Worm (Caenorhabditis elegans) whole organism, young adult: Measurements from ENCODE around the gene R04D3.2.

Experiments
- B0261.1 ChIP-seq: sonication (generic microtip); optimal IDR thresholded peaks from 2 replicates; lab custom pipeline; 2016; ENCODE audit warnings: mild to moderate bottlenecking, missing genetic modification characterization, moderate library complexity, missing compliant biosample characterization
- C06A6.2 ChIP-seq: fragments of 200-800 bp; sonication (Bioruptor generic); conservative IDR thresholded peaks from 2 replicates; pipeline ENCODE4 v1.3.6; 2022; ENCODE audit warnings: missing genetic modification characterization, missing compliant biosample characterization
- D2030.7 ChIP-seq: fragments of 200-800 bp; sonication (Bioruptor generic); IDR thresholded peaks from 2 replicates; pipeline ENCODE4 v1.3.6; 2022; ENCODE audit warnings: missing genetic modification reagents, missing genetic modification characterization, missing compliant biosample characterization
- F10E7.11 ChIP-seq: sonication (generic microtip); optimal IDR thresholded peaks from 2 replicates; lab custom pipeline; 2017; ENCODE audit warnings: mild to moderate bottlenecking, missing genetic modification characterization, moderate library complexity, missing compliant biosample characterization
- F22D6.2 ChIP-seq: sonication (generic microtip); optimal IDR thresholded peaks from 2 replicates; lab custom pipeline; 2016; ENCODE audit warnings: mild to moderate bottlenecking, missing genetic modification characterization, missing compliant biosample characterization
- F23B12.7 ChIP-seq: sonication (generic microtip); optimal IDR thresholded peaks from 2 replicates; lab custom pipeline; 2017; ENCODE audit warnings: missing genetic modification characterization, mild to moderate bottlenecking, missing compliant biosample characterization, antibody characterized with exemption, moderate library complexity; ENCODE audit not compliant: insufficient read depth
- F33H1.4 ChIP-seq: fragments of 200-800 bp; sonication (Bioruptor generic); IDR thresholded peaks from 2 replicates; pipeline ENCODE4 v1.3.6; 2022; ENCODE audit warnings: missing genetic modification reagents, missing genetic modification characterization, missing compliant biosample characterization
- F37B4.10 ChIP-seq: fragments of 200-800 bp; sonication (Bioruptor generic); IDR thresholded peaks from 2 replicates; pipeline ENCODE4 v1.3.6; 2022; ENCODE audit warnings: missing genetic modification characterization, missing compliant biosample characterization
- F39B2.1 ChIP-seq: fragments of 200-800 bp; sonication (Bioruptor generic); IDR thresholded peaks from 2 replicates; pipeline ENCODE4 v1.3.6; 2022; ENCODE audit warnings: missing genetic modification reagents, missing genetic modification characterization, missing compliant biosample characterization
- F49E8.2 ChIP-seq: sonication (generic microtip); optimal IDR thresholded peaks from 3 replicates; lab custom pipeline; 2017; ENCODE audit warnings: missing genetic modification characterization, mild to moderate bottlenecking, missing compliant biosample characterization, antibody characterized with exemption, moderate library complexity; ENCODE audit not compliant: insufficient read depth
- F55B11.4 ChIP-seq: sonication (generic microtip); optimal IDR thresholded peaks from 2 replicates; lab custom pipeline; 2016; ENCODE audit warnings: missing compliant biosample characterization, missing genetic modification characterization, borderline replicate concordance; ENCODE audit not compliant: insufficient read depth
- F57C9.4 ChIP-seq: sonication (generic microtip); optimal IDR thresholded peaks from 2 replicates; lab custom pipeline; 2017; ENCODE audit warnings: mild to moderate bottlenecking, missing genetic modification characterization, missing compliant biosample characterization
- K11D2.4 ChIP-seq: fragments of 200-800 bp; sonication (Bioruptor generic); IDR thresholded peaks from 2 replicates; pipeline ENCODE4 v1.3.6; 2022; ENCODE audit warnings: missing genetic modification reagents, missing genetic modification characterization, missing compliant biosample characterization
- K12H6.12 ChIP-seq: fragments of 200-800 bp; sonication (Bioruptor generic); optimal IDR thresholded peaks from 2 replicates; lab custom pipeline; 2018; ENCODE audit warnings: mild to moderate bottlenecking, missing genetic modification characterization, missing compliant biosample characterization
- T26A5.8 ChIP-seq: sonication (generic microtip); optimal IDR thresholded peaks from 2 replicates; lab custom pipeline; 2016; ENCODE audit warnings: missing genetic modification characterization, missing compliant biosample characterization
- Y53F4B.3 ChIP-seq: fragments of 200-800 bp; sonication (Bioruptor generic); IDR thresholded peaks from 2 replicates; pipeline ENCODE4 v1.3.6; 2022; ENCODE audit warnings: missing genetic modification reagents, missing genetic modification characterization, missing compliant biosample characterization
- Y79H2A.3 ChIP-seq: fragments of 200-800 bp; sonication (Bioruptor generic); conservative IDR thresholded peaks from 2 replicates; pipeline ENCODE4 v1.3.6; 2022; ENCODE audit warnings: missing genetic modification reagents, missing genetic modification characterization, missing compliant biosample characterization
- atf-7 ChIP-seq: sonication (generic microtip); optimal IDR thresholded peaks from 2 replicates; lab custom pipeline; 2017; ENCODE audit warnings: mild to moderate bottlenecking, missing genetic modification characterization, missing compliant biosample characterization
- athp-1 ChIP-seq: sonication (generic microtip); optimal IDR thresholded peaks from 2 replicates; lab custom pipeline; 2017; ENCODE audit warnings: mild to moderate bottlenecking, missing genetic modification characterization, missing compliant biosample characterization
- attf-5 ChIP-seq: fragments of 200-800 bp; sonication (Bioruptor generic); optimal IDR thresholded peaks from 2 replicates; lab custom pipeline; 2018; ENCODE audit warnings: mild to moderate bottlenecking, missing genetic modification characterization, missing compliant biosample characterization
- attf-6 ChIP-seq: fragments of 200-800 bp; sonication (Bioruptor generic); IDR thresholded peaks from 2 replicates; pipeline ENCODE4 v1.3.6; 2022; ENCODE audit warnings: missing genetic modification reagents, missing genetic modification characterization, missing compliant biosample characterization
- cebp-1 ChIP-seq, 2 experiments: fragments of 200-800 bp in 1 of 2; sonication (Bioruptor generic) in 1 of 2; sonication (generic microtip) in 1 of 2; IDR thresholded peaks in 1 of 2; optimal IDR thresholded peaks in 1 of 2; 2 replicates each; pipeline versions ENCODE4 v1.3.6 to Lab custom; 2017 to 2022; ENCODE audit warnings: missing compliant biosample characterization in 2 of 2, missing genetic modification characterization in 2 of 2, mild to moderate bottlenecking in 1 of 2, missing genetic modification reagents in 1 of 2, moderate library complexity in 1 of 2
- ceh-58 ChIP-seq: fragments of 200-800 bp; sonication (Bioruptor generic); IDR thresholded peaks from 2 replicates; pipeline ENCODE4 v1.3.6; 2022; ENCODE audit warnings: missing genetic modification characterization, missing compliant biosample characterization
- dox-1 ChIP-seq: fragments of 200-800 bp; sonication (Bioruptor generic); IDR thresholded peaks from 2 replicates; pipeline ENCODE4 v1.3.6; 2022; ENCODE audit warnings: missing genetic modification reagents, missing genetic modification characterization, missing compliant biosample characterization
- dpl-1 ChIP-seq: fragments of 150-350 bp; optimal IDR thresholded peaks from 2 replicates; lab custom pipeline; 2014; ENCODE audit warnings: missing biosample characterization, missing genetic modification reagents, missing genetic modification characterization
- egl-44 ChIP-seq: fragments of 200-800 bp; sonication (Bioruptor generic); IDR thresholded peaks from 2 replicates; pipeline ENCODE4 v1.3.6; 2022; ENCODE audit warnings: missing genetic modification reagents, missing genetic modification characterization, missing compliant biosample characterization
- ets-4 ChIP-seq: fragments of 200-800 bp; sonication (Bioruptor generic); optimal IDR thresholded peaks from 2 replicates; lab custom pipeline; 2018; ENCODE audit warnings: mild to moderate bottlenecking, missing genetic modification characterization, missing compliant biosample characterization
- him-1 ChIP-seq: sonication (generic microtip); optimal IDR thresholded peaks from 2 replicates; lab custom pipeline; 2016; ENCODE audit warnings: missing genotype, missing genetic modification reagents, missing genetic modification characterization, missing compliant biosample characterization
- hlh-12 ChIP-seq: sonication (generic microtip); optimal IDR thresholded peaks from 2 replicates; lab custom pipeline; 2016; ENCODE audit warnings: missing genetic modification characterization, missing compliant biosample characterization
- hmg-1.2 ChIP-seq: fragments of 200-800 bp; sonication (Bioruptor generic); IDR thresholded peaks from 2 replicates; pipeline ENCODE4 v1.3.6; 2022; ENCODE audit warnings: missing genetic modification reagents, missing genetic modification characterization, missing compliant biosample characterization
- hrde-1 ChIP-seq: sonication (generic microtip); optimal IDR thresholded peaks from 2 replicates; lab custom pipeline; 2016; ENCODE audit warnings: missing genetic modification characterization, mild to moderate bottlenecking, missing compliant biosample characterization, moderate library complexity, missing genotype, missing genetic modification reagents, borderline replicate concordance
- lin-26 ChIP-seq: fragments of 200-800 bp; sonication (Bioruptor generic); IDR thresholded peaks from 2 replicates; pipeline ENCODE4 v1.3.6; 2022; ENCODE audit warnings: missing genetic modification reagents, missing genetic modification characterization, missing compliant biosample characterization
- madf-10 ChIP-seq: sonication (generic microtip); optimal IDR thresholded peaks from 2 replicates; lab custom pipeline; 2016; ENCODE audit warnings: mild to moderate bottlenecking, missing genetic modification characterization, missing compliant biosample characterization
- madf-6 ChIP-seq: fragments of 200-800 bp; sonication (Bioruptor generic); IDR thresholded peaks from 2 replicates; pipeline ENCODE4 v1.3.6; 2022; ENCODE audit warnings: missing genetic modification reagents, missing genetic modification characterization, missing compliant biosample characterization
- nfyb-1 ChIP-seq: fragments of 200-800 bp; sonication (Bioruptor generic); IDR thresholded peaks from 2 replicates; pipeline ENCODE4 v1.3.6; 2022; ENCODE audit warnings: missing genetic modification reagents, missing genetic modification characterization, missing compliant biosample characterization
- nhr-80 ChIP-seq: sonication (generic microtip); optimal IDR thresholded peaks from 2 replicates; lab custom pipeline; 2016; ENCODE audit warnings: missing genetic modification characterization, missing compliant biosample characterization
- pbrm-1 ChIP-seq: fragments of 200-800 bp; sonication (Bioruptor generic); IDR thresholded peaks from 2 replicates; pipeline ENCODE4 v1.3.6; 2022; ENCODE audit warnings: missing genetic modification reagents, missing genetic modification characterization, missing compliant biosample characterization
- pha-4 ChIP-seq: fragments of 150-350 bp; sonication (generic microtip); optimal IDR thresholded peaks from 2 replicates; lab custom pipeline; 2014; ENCODE audit warnings: missing biosample characterization, missing genetic modification reagents, missing genetic modification characterization
- rcor-1 ChIP-seq: fragments of 200-800 bp; sonication (Bioruptor generic); IDR thresholded peaks from 2 replicates; pipeline ENCODE4 v1.3.6; 2022; ENCODE audit warnings: missing genetic modification reagents, missing genetic modification characterization, missing compliant biosample characterization
- rec-8 ChIP-seq, 2 experiments: sonication (generic microtip); optimal IDR thresholded peaks; 2 replicates each; lab custom pipeline; 2016; ENCODE audit warnings: mild to moderate bottlenecking in 2 of 2, missing genetic modification characterization in 2 of 2, missing genetic modification reagents in 2 of 2, missing genotype in 2 of 2, missing biosample characterization in 1 of 2, missing compliant biosample characterization in 1 of 2, moderate library complexity in 1 of 2
- repo-1 ChIP-seq: sonication (generic microtip); optimal IDR thresholded peaks from 2 replicates; lab custom pipeline; 2017; ENCODE audit warnings: mild to moderate bottlenecking, missing genetic modification characterization, missing compliant biosample characterization
- sea-2 ChIP-seq: fragments of 200-800 bp; sonication (Bioruptor generic); IDR thresholded peaks from 2 replicates; pipeline ENCODE4 v1.3.6; 2022; ENCODE audit warnings: missing genetic modification characterization, missing compliant biosample characterization
- snpc-1.3 ChIP-seq: sonication (generic microtip); optimal IDR thresholded peaks from 2 replicates; lab custom pipeline; 2017; ENCODE audit warnings: missing genetic modification characterization, mild to moderate bottlenecking, missing compliant biosample characterization, antibody characterized with exemption, moderate library complexity, missing genotype, missing genetic modification reagents; ENCODE audit not compliant: insufficient read depth
- sptf-2 ChIP-seq: fragments of 200-800 bp; sonication (Bioruptor generic); optimal IDR thresholded peaks from 2 replicates; lab custom pipeline; 2018; ENCODE audit warnings: mild to moderate bottlenecking, missing genetic modification characterization, missing compliant biosample characterization
- unc-62 ChIP-seq: fragments of 150-350 bp; optimal IDR thresholded peaks from 2 replicates; lab custom pipeline; 2014; ENCODE audit warnings: missing biosample characterization, missing genetic modification reagents, missing genetic modification characterization
- xnd-1 ChIP-seq: sonication (generic microtip); optimal IDR thresholded peaks from 2 replicates; lab custom pipeline; 2016; ENCODE audit warnings: missing genotype, missing genetic modification reagents, missing genetic modification characterization, missing compliant biosample characterization
- ztf-26 ChIP-seq: sonication (generic microtip); optimal IDR thresholded peaks from 2 replicates; lab custom pipeline; 2017; ENCODE audit warnings: missing genetic modification characterization, missing compliant biosample characterization
- ztf-6 ChIP-seq: fragments of 200-800 bp; sonication (Bioruptor generic); IDR thresholded peaks from 2 replicates; pipeline ENCODE4 v1.3.6; 2022; ENCODE audit warnings: missing genetic modification reagents, missing genetic modification characterization, missing compliant biosample characterization

The R04D3.2 gene

DNA sequence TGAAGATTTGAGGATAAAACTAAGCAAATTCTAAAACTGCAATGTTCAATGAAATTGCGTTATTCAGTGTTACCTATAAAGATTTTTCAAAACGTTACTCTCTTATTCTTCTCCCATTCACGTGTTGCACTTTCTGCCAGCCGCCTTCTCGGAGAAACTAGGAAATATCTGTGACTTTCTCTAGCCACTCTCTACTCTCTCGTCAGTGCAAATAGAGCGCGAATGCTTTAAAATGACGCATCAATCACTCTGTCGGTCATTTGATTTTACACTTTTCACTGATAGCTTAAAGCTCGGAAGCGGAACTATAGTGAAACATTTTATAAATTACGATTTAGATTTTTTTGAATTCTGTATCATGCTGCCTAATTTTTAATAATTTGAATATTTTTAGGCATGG lies 42.4 kb upstream of the R04D3.2 start (continued):
- TF ChIP-seq cebp-1 (GFP tag; IDR thresholded peaks at IDR 0.05; lab: Robert Waterston, UW): no peak
- TF ChIP-seq cebp-1 (tag; optimal IDR thresholded peaks at IDR 0.05; lab: Kevin White, UChicago): peak; percentile 52
- peak; percentile 45 for TF ChIP-seq K12H6.12 (tag; lab: Kevin White, UChicago)
- no peak for TF ChIP-seq attf-6 (GFP tag; lab: Robert Waterston, UW)
- no peak for TF ChIP-seq him-1 (tag; lab: Kevin White, UChicago)
- TF ChIP-seq D2030.7 (GFP tag; lab: Robert Waterston, UW): no peak
- no peak for TF ChIP-seq egl-44 (GFP tag; lab: Robert Waterston, UW)
- TF ChIP-seq pha-4 (tag; lab: Kevin White, UChicago): no peak
- TF ChIP-seq madf-6 (GFP tag; lab: Robert Waterston, UW): no peak
- no peak for TF ChIP-seq F22D6.2 (tag; lab: Kevin White, UChicago)
- TF ChIP-seq sea-2 (GFP tag; lab: Robert Waterston, UW): no peak
- peak; percentile 63 for TF ChIP-seq nhr-80 (tag; lab: Kevin White, UChicago)
- TF ChIP-seq ceh-58 (GFP tag; lab: Robert Waterston, UW): no peak
- TF ChIP-seq C06A6.2 (GFP tag; lab: Robert Waterston, UW): no peak
- TF ChIP-seq Y79H2A.3 (GFP tag; lab: Robert Waterston, UW): no peak
- TF ChIP-seq rcor-1 (GFP tag; lab: Robert Waterston, UW): no peak
- no peak for TF ChIP-seq dpl-1
- TF ChIP-seq rec-8 (tag; optimal IDR thresholded peaks at IDR 0.05; lab: Kevin White, UChicago): no peak
- no peak for TF ChIP-seq ztf-26 (tag; lab: Kevin White, UChicago)
- no peak for TF ChIP-seq F10E7.11 (tag; lab: Kevin White, UChicago)
- TF ChIP-seq F37B4.10: no peak
- no peak for TF ChIP-seq F49E8.2
- peak; percentile 18 for TF ChIP-seq F23B12.7 (tag; lab: Kevin White, UChicago)
- TF ChIP-seq hlh-12 (tag; lab: Kevin White, UChicago): no peak
- no peak for TF ChIP-seq repo-1 (tag; lab: Kevin White, UChicago)
- peak; percentile 36 for TF ChIP-seq unc-62
- no peak for TF ChIP-seq F39B2.1
- TF ChIP-seq madf-10 (tag; lab: Kevin White, UChicago): no peak
- TF ChIP-seq sptf-2: no peak
- no peak for TF ChIP-seq snpc-1.3 (tag; lab: Kevin White, UChicago)
- no peak for TF ChIP-seq athp-1 (tag; lab: Kevin White, UChicago)
- TF ChIP-seq ztf-6 (GFP tag; lab: Robert Waterston, UW): no peak
- no peak for TF ChIP-seq B0261.1 (tag; lab: Kevin White, UChicago)
- TF ChIP-seq ets-4 (GFP tag; lab: Kevin White, UChicago): no peak
- no peak for TF ChIP-seq F33H1.4
- TF ChIP-seq T26A5.8 (tag; lab: Kevin White, UChicago): no peak
- TF ChIP-seq xnd-1 (tag; lab: Kevin White, UChicago): no peak
- no peak for TF ChIP-seq lin-26 (GFP tag; lab: Robert Waterston, UW)
- peak; percentile 62 for TF ChIP-seq attf-5 (GFP tag; lab: Kevin White, UChicago)
- no peak for TF ChIP-seq pbrm-1 (GFP tag; lab: Robert Waterston, UW)
- no peak for TF ChIP-seq F57C9.4 (tag; lab: Kevin White, UChicago)
- TF ChIP-seq K11D2.4: 0 out of 2 replicates have a peak, but pooled peaks have one; percentile 32
- TF ChIP-seq hrde-1 (tag; lab: Kevin White, UChicago): no peak
- TF ChIP-seq nfyb-1 (GFP tag; lab: Robert Waterston, UW): no peak
- peak; percentile 67 for TF ChIP-seq hmg-1.2
- no peak for TF ChIP-seq Y53F4B.3 (GFP tag; lab: Robert Waterston, UW)
- TF ChIP-seq dox-1 (GFP tag; lab: Robert Waterston, UW): 0 out of 2 replicates have a peak, but pooled peaks have one; percentile 23
- peak; percentile 25 for TF ChIP-seq atf-7 (tag; lab: Kevin White, UChicago)
- TF ChIP-seq F55B11.4 (tag; lab: Kevin White, UChicago): no peak
